Worm (Caenorhabditis elegans) whole organism, early embryonic: ENCODE results near the gene F29B9.11.

Source experiments
- B0310.2 ChIP-seq: sonication (generic microtip); optimal IDR thresholded peaks from 2 replicates; lab custom pipeline; 2016; ENCODE audit warnings: mild to moderate bottlenecking, missing genetic modification characterization, missing compliant biosample characterization
- F13C5.2 ChIP-seq: sonication (generic microtip); optimal IDR thresholded peaks from 2 replicates; lab custom pipeline; 2017; ENCODE audit warnings: mild to moderate bottlenecking, missing genetic modification characterization, inconsistent platforms, missing compliant biosample characterization
- aly-1 ChIP-seq: sonication (generic microtip); optimal IDR thresholded peaks from 2 replicates; lab custom pipeline; 2016; ENCODE audit warnings: missing genetic modification characterization, missing compliant biosample characterization
- ama-1 ChIP-seq: fragments of 150-350 bp; optimal IDR thresholded peaks from 2 replicates; lab custom pipeline; 2014
- ceh-13 ChIP-seq: fragments of 200-800 bp; sonication (Bioruptor generic); optimal IDR thresholded peaks from 2 replicates; lab custom pipeline; 2018; ENCODE audit warnings: mild to moderate bottlenecking, missing genetic modification characterization, missing compliant biosample characterization
- ceh-36 ChIP-seq: sonication (generic microtip); optimal IDR thresholded peaks from 2 replicates; lab custom pipeline; 2016; ENCODE audit warnings: missing genetic modification characterization, inconsistent platforms, missing compliant biosample characterization
- ets-7 ChIP-seq: sonication (generic microtip); optimal IDR thresholded peaks from 2 replicates; lab custom pipeline; 2016; ENCODE audit warnings: missing genotype, missing genetic modification characterization, missing compliant biosample characterization
- flt-1 ChIP-seq: fragments of 200-800 bp; sonication (Bioruptor generic); IDR thresholded peaks from 2 replicates; pipeline ENCODE4 v1.3.6; 2022; ENCODE audit warnings: missing genetic modification characterization, missing compliant biosample characterization
- hmbx-1 ChIP-seq: sonication (generic microtip); optimal IDR thresholded peaks from 2 replicates; lab custom pipeline; 2016; ENCODE audit warnings: mild to moderate bottlenecking, missing genetic modification characterization, missing compliant biosample characterization
- hmg-4 ChIP-seq: fragments of 200-800 bp; sonication (Bioruptor generic); optimal IDR thresholded peaks from 2 replicates; lab custom pipeline; 2018; ENCODE audit warnings: mild to moderate bottlenecking, missing genetic modification characterization, missing compliant biosample characterization
- hnd-1 ChIP-seq: sonication (generic microtip); optimal IDR thresholded peaks from 2 replicates; lab custom pipeline; 2016; ENCODE audit warnings: missing genetic modification characterization, missing compliant biosample characterization
- pes-1 ChIP-seq: fragments of 200-800 bp; sonication (Bioruptor generic); IDR thresholded peaks from 2 replicates; pipeline ENCODE4 v1.3.6; 2022; ENCODE audit warnings: missing genetic modification reagents, missing genetic modification characterization, missing compliant biosample characterization
- scrt-1 ChIP-seq: fragments of 200-800 bp; sonication (Bioruptor generic); IDR thresholded peaks from 2 replicates; pipeline ENCODE4 v1.3.6; 2022; ENCODE audit warnings: missing genetic modification characterization, missing compliant biosample characterization
- sea-1 ChIP-seq: fragments of 200-800 bp; sonication (Bioruptor generic); conservative IDR thresholded peaks from 2 replicates; pipeline ENCODE4 v1.3.6; 2022; ENCODE audit warnings: missing genetic modification characterization, missing compliant biosample characterization
- tbx-11 ChIP-seq: fragments of 200-800 bp; sonication (Bioruptor generic); IDR thresholded peaks from 2 replicates; pipeline ENCODE4 v1.3.6; 2022; ENCODE audit warnings: missing genetic modification characterization, missing compliant biosample characterization
- tbx-37 ChIP-seq: fragments of 200-800 bp; sonication (Bioruptor generic); conservative IDR thresholded peaks from 2 replicates; pipeline ENCODE4 v1.3.6; 2022; ENCODE audit warnings: missing genetic modification reagents, missing genetic modification characterization, missing compliant biosample characterization
- tra-4 ChIP-seq: sonication (generic microtip); optimal IDR thresholded peaks from 2 replicates; lab custom pipeline; 2017; ENCODE audit warnings: missing genetic modification characterization, missing compliant biosample characterization

F29B9.11 gene

ce11 chrIV:4636001-4636400 lies 24.0 kb downstream of the F29B9.11 start, which contains the start of gene R105.5:
Gene R105.5 (plus strand): TSS chrIV:4636301.
- no peak for TF ChIP-seq ama-1 (lab: Kevin White, UChicago)
- TF ChIP-seq tbx-11 (GFP tag; lab: Robert Waterston, UW): no peak
- TF ChIP-seq tbx-37 (GFP tag; lab: Robert Waterston, UW): no peak
- TF ChIP-seq pes-1 (GFP tag; lab: Robert Waterston, UW): no peak
- TF ChIP-seq scrt-1 (GFP tag; lab: Robert Waterston, UW): no peak
- TF ChIP-seq aly-1 (tag; lab: Kevin White, UChicago): no peak
- TF ChIP-seq F13C5.2: no peak
- no peak for TF ChIP-seq tra-4 (tag; lab: Kevin White, UChicago)
- TF ChIP-seq hmg-4: no peak
- TF ChIP-seq ceh-36: no peak
- no peak for TF ChIP-seq hmbx-1 (tag; lab: Kevin White, UChicago)
- no peak for TF ChIP-seq ceh-13
- TF ChIP-seq ets-7 (tag; lab: Kevin White, UChicago): no peak
- no peak for TF ChIP-seq flt-1 (GFP tag; lab: Robert Waterston, UW)
- no peak for TF ChIP-seq hnd-1 (tag; lab: Kevin White, UChicago)
- TF ChIP-seq B0310.2 (tag; lab: Kevin White, UChicago): no peak
- TF ChIP-seq sea-1 (GFP tag; lab: Robert Waterston, UW): no peak

DNA sequence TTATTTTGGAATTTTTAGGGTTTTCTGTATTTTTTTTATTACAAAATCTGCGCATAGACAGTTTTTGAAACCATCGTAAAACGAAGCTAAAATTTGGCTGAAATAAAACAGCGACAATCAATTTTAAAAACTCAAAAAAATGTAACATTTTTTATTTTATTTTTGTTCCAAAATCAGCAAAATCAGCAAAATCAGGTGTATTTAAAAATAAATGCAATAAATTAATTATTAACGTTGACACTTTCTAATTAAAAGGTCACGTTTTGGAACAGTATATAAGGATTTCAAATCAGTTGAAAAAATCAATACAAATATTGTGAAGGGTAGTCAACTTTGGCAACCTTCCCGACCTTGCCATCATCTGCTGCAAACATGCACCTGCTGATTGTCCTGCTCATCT lies 26.6 kb downstream of the F29B9.11 start, which contains the start of gene R105.1:
Gene R105.1, plus strand, starts transcription at position 301 of the 400 bp plus-strand sequence.
- TF ChIP-seq ceh-13 (no peak), scrt-1 (GFP tag; lab: Robert Waterston, UW) (no peak), tbx-11 (GFP tag; lab: Robert Waterston, UW) (no peak), sea-1 (GFP tag; lab: Robert Waterston, UW) (no peak), tra-4 (tag; lab: Kevin White, UChicago) (no peak), F13C5.2 (no peak), hmbx-1 (tag; lab: Kevin White, UChicago) (no peak), ceh-36 (no peak), aly-1 (tag; lab: Kevin White, UChicago) (no peak), hmg-4 (no peak), flt-1 (GFP tag; lab: Robert Waterston, UW) (no peak), pes-1 (GFP tag; lab: Robert Waterston, UW) (no peak), hnd-1 (tag; lab: Kevin White, UChicago) (no peak)

DNA sequence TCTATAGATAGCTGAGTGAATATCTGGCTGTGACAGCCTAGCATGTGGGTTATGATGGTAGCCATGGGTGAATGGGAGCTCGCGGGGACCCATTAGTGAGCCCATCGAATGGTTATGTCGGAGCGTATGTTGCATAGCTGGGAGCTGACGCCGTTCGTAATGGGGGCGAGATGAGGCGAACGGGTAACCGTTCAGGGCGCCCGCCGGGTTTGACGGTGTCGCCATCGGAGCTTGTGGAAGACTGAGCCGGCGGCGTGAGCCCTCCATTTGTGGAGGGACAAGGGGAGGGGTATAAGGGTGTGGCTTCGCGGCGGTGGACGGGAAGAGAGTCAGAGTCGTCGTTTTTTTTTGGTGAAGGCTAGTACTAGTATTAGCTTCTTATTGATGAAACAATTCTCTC lies 36.1 kb downstream of the F29B9.11 start:
- TF ChIP-seq tbx-37 (GFP tag; lab: Robert Waterston, UW): no peak
- no peak for TF ChIP-seq scrt-1 (GFP tag; lab: Robert Waterston, UW)
- TF ChIP-seq tra-4 (tag; lab: Kevin White, UChicago): no peak
- no peak for TF ChIP-seq aly-1 (tag; lab: Kevin White, UChicago)
- TF ChIP-seq tbx-11 (GFP tag; lab: Robert Waterston, UW): no peak
- no peak for TF ChIP-seq hmg-4
- no peak for TF ChIP-seq F13C5.2
- TF ChIP-seq flt-1 (GFP tag; lab: Robert Waterston, UW): no peak
- TF ChIP-seq ceh-13: no peak
- no peak for TF ChIP-seq hmbx-1 (tag; lab: Kevin White, UChicago)
- TF ChIP-seq ets-7 (tag; lab: Kevin White, UChicago): no peak
- no peak for TF ChIP-seq ceh-36
- no peak for TF ChIP-seq pes-1 (GFP tag; lab: Robert Waterston, UW)
- no peak for TF ChIP-seq sea-1 (GFP tag; lab: Robert Waterston, UW)
- no peak for TF ChIP-seq hnd-1 (tag; lab: Kevin White, UChicago)
- no peak for TF ChIP-seq ama-1 (lab: Kevin White, UChicago)
- no peak for TF ChIP-seq B0310.2 (tag; lab: Kevin White, UChicago)

DNA sequence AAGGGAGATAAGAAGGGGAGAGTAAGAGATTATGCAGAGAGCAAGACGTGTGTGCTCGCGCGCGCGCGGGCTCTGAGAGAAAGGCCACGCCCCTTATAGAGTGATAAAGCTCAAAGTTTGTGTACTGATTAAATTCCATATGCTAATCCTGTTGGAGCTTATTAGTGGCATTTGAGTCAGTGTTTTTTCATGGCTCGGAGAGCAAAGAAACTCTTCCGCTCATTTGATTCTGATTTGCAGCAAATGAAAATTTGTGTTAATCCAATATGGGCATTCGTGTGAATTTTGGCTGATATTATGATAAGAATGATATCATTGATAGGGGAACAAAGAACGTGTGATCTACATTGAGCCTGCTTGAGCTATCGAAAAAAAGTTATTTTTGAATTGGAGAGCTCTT lies 46.5 kb downstream of the F29B9.11 start:
- TF ChIP-seq tbx-37 (GFP tag; lab: Robert Waterston, UW): no peak
- TF ChIP-seq sea-1 (GFP tag; lab: Robert Waterston, UW): no peak
- TF ChIP-seq hnd-1 (tag; lab: Kevin White, UChicago): no peak
- no peak for TF ChIP-seq F13C5.2
- TF ChIP-seq hmg-4: no peak
- TF ChIP-seq ets-7 (tag; lab: Kevin White, UChicago): no peak
- no peak for TF ChIP-seq ceh-13
- TF ChIP-seq tra-4 (tag; lab: Kevin White, UChicago): no peak
- no peak for TF ChIP-seq ama-1 (lab: Kevin White, UChicago)
- TF ChIP-seq B0310.2 (tag; lab: Kevin White, UChicago): no peak
- no peak for TF ChIP-seq aly-1 (tag; lab: Kevin White, UChicago)
- no peak for TF ChIP-seq flt-1 (GFP tag; lab: Robert Waterston, UW)
- TF ChIP-seq hmbx-1 (tag; lab: Kevin White, UChicago): no peak
- no peak for TF ChIP-seq tbx-11 (GFP tag; lab: Robert Waterston, UW)
- no peak for TF ChIP-seq pes-1 (GFP tag; lab: Robert Waterston, UW)
- no peak for TF ChIP-seq scrt-1 (GFP tag; lab: Robert Waterston, UW)
- TF ChIP-seq ceh-36: no peak

DNA sequence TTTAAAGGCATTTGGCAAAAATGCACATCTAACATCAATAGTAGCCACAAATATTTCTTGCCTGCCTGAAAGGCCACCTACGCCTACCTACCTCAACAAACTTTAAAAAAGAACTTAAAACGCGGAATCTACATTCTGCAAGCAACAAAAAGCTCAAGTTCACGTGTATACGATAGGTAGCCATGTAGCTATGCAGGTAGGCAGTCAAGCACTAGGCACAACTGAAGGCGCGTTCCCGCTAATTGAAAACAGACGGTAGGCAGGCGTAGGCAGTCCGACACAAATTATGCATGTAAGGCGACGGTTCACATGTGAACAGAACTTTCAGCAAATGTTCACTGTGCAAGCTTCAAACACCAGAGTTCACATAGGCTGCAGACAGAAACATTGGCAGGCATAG lies 47.4 kb downstream of the F29B9.11 start:
- no peak for TF ChIP-seq B0310.2 (tag; lab: Kevin White, UChicago)
- no peak for TF ChIP-seq ama-1 (lab: Kevin White, UChicago)
- TF ChIP-seq F13C5.2: no peak
- no peak for TF ChIP-seq scrt-1 (GFP tag; lab: Robert Waterston, UW)
- no peak for TF ChIP-seq hmg-4

ce11 chrIV:4611740-4612139 lies 48.3 kb downstream of the F29B9.11 start:
- TF ChIP-seq ceh-36 (peak; percentile 46), hmbx-1 (tag; lab: Kevin White, UChicago) (no peak), B0310.2 (tag; lab: Kevin White, UChicago) (no peak)
